Fruit fly (Drosophila melanogaster): ENCODE results near the gene Miro.
A peak's percentile ranks its signal among the peaks of the same experiment; 100 is the strongest.

Gene Miro

dm6 chr3R:24073703-24074102, 35.1 kb upstream of the Miro start (continued):
- TF ChIP-seq nom (GFP tag; optimal IDR thresholded peaks at IDR 0.05), result no peak
- no peak for TF ChIP-seq Atf-2 (GFP tag; optimal IDR thresholded peaks at IDR 0.05)
- no peak for TF ChIP-seq tll (GFP tag; optimal IDR thresholded peaks at IDR 0.05)
- TF ChIP-seq sens (GFP tag), result peak; percentile 37
- no peak for TF ChIP-seq Myb (GFP tag; optimal IDR thresholded peaks at IDR 0.05)
- peak; percentile 40 for TF ChIP-seq CG3281 (GFP tag; optimal IDR thresholded peaks at IDR 0.05)
- TF ChIP-seq dm (GFP tag; optimal IDR thresholded peaks at IDR 0.05), result no peak
- no peak for TF ChIP-seq CG14710 (tag; optimal IDR thresholded peaks at IDR 0.05)
- TF ChIP-seq CG18619 (GFP tag; optimal IDR thresholded peaks at IDR 0.05), result no peak
- TF ChIP-seq odd (GFP tag; optimal IDR thresholded peaks at IDR 0.05), result peak; percentile 1
- no peak for TF ChIP-seq gt (GFP tag; IDR thresholded peaks at IDR 0.05)
- TF ChIP-seq CG15269 (tag; optimal IDR thresholded peaks at IDR 0.05), result peak; percentile 45
- no peak for TF ChIP-seq en (GFP tag; optimal IDR thresholded peaks at IDR 0.05)
- TF ChIP-seq dysf (GFP tag; IDR thresholded peaks at IDR 0.05), result 0 out of 3 replicates have a peak, but pooled peaks have one; percentile 45
- TF ChIP-seq CG17829 (tag; optimal IDR thresholded peaks at IDR 0.05), result no peak
- no peak for TF ChIP-seq br (optimal IDR thresholded peaks at IDR 0.05)
- TF ChIP-seq Fer3 (tag; optimal IDR thresholded peaks at IDR 0.05), result peak; percentile 40
- peak; percentile 3 for TF ChIP-seq nmo (GFP tag; optimal IDR thresholded peaks at IDR 0.05)
- TF ChIP-seq maf-S (GFP tag; optimal IDR thresholded peaks at IDR 0.05), result no peak
- no peak for TF ChIP-seq da (GFP tag; optimal IDR thresholded peaks at IDR 0.05)
- no peak for TF ChIP-seq CG8359 (GFP tag; optimal IDR thresholded peaks at IDR 0.05; ENCODE audit: borderline replicate concordance)
- no peak for TF ChIP-seq CG14441 (GFP tag; IDR thresholded peaks at IDR 0.05)
- no peak for TF ChIP-seq CG11085 (GFP tag; IDR thresholded peaks at IDR 0.05)
- TF ChIP-seq bigmax (GFP tag; optimal IDR thresholded peaks at IDR 0.05), result no peak
- peak; percentile 26 for TF ChIP-seq NfI (GFP tag; optimal IDR thresholded peaks at IDR 0.05)
- no peak for TF ChIP-seq CG10959 (GFP tag; IDR thresholded peaks at IDR 0.05)
- no peak for TF ChIP-seq Taf1 (GFP tag; IDR thresholded peaks at IDR 0.05)
- no peak for TF ChIP-seq CG14965 (GFP tag; optimal IDR thresholded peaks at IDR 0.05; ENCODE audit: borderline replicate concordance)
- peak; percentile 1 for TF ChIP-seq CG6813 (GFP tag; optimal IDR thresholded peaks at IDR 0.05)
- TF ChIP-seq CG1529 (GFP tag; optimal IDR thresholded peaks at IDR 0.05), result no peak
- peak; percentile 10 for TF ChIP-seq PHDP (tag; optimal IDR thresholded peaks at IDR 0.05)
- no peak for TF ChIP-seq CG2712 (tag; optimal IDR thresholded peaks at IDR 0.05)
- no peak for TF ChIP-seq CG7357 (GFP tag; IDR thresholded peaks at IDR 0.05)
- TF ChIP-seq CG5180 (GFP tag; optimal IDR thresholded peaks at IDR 0.05), result no peak
- TF ChIP-seq Side (GFP tag; optimal IDR thresholded peaks at IDR 0.05), result no peak
- no peak for TF ChIP-seq CG33557 (GFP tag; optimal IDR thresholded peaks at IDR 0.05)
- TF ChIP-seq lmd (GFP tag; IDR thresholded peaks at IDR 0.05), result no peak
- TF ChIP-seq CG9876 (GFP tag; optimal IDR thresholded peaks at IDR 0.05), result no peak
- no peak for TF ChIP-seq CG43689 (GFP tag; IDR thresholded peaks at IDR 0.05)
- no peak for TF ChIP-seq CG2116 (GFP tag; optimal IDR thresholded peaks at IDR 0.05)
- no peak for TF ChIP-seq pan (optimal IDR thresholded peaks at IDR 0.05)
- no peak for TF ChIP-seq pan (GFP tag; optimal IDR thresholded peaks at IDR 0.05 in 1 of 2, IDR thresholded peaks at IDR 0.05 in 1 of 2)
- TF ChIP-seq hkb (optimal IDR thresholded peaks at IDR 0.05), result no peak
- TF ChIP-seq hkb (GFP tag; IDR thresholded peaks at IDR 0.05), result no peak
- peak; percentile 60 for TF ChIP-seq CG2120 (GFP tag; optimal IDR thresholded peaks at IDR 0.05)
- no peak for TF ChIP-seq CG1024 (GFP tag; IDR thresholded peaks at IDR 0.05)
- TF ChIP-seq Atf3 (GFP tag; optimal IDR thresholded peaks at IDR 0.05), result no peak
- TF ChIP-seq Spps (tag; optimal IDR thresholded peaks at IDR 0.05), result no peak
- peak; percentile 8; the same call in 1 of the 3 replicates for TF ChIP-seq CG11456 (GFP tag; IDR thresholded peaks at IDR 0.05)
- TF ChIP-seq esg (GFP tag; conservative IDR thresholded peaks at IDR 0.05), result no peak
- no peak for TF ChIP-seq CG18262 (tag; optimal IDR thresholded peaks at IDR 0.05)
- no peak for TF ChIP-seq oc (tag; optimal IDR thresholded peaks at IDR 0.05)
- TF ChIP-seq Hand (GFP tag; optimal IDR thresholded peaks at IDR 0.05), result peak; percentile 71

All from whole organism, embryonic.